Fruit fly (Drosophila melanogaster) whole organism, prepupa: ENCODE data around the gene CG33109.

Experiments used
- Blimp-1 ChIP-seq: fragments of 200-800 bp; sonication (Bioruptor generic); optimal IDR thresholded peaks from 3 replicates; lab custom pipeline; 2017; ENCODE audit warnings: missing biosample characterization, missing genetic modification characterization, mild to moderate bottlenecking, moderate library complexity, missing genetic modification reagents
- CG6854 ChIP-seq: fragments of 200-800 bp; sonication (Bioruptor generic); optimal IDR thresholded peaks from 2 replicates; lab custom pipeline; 2017; ENCODE audit warnings: missing biosample characterization, mild to moderate bottlenecking, missing genetic modification characterization
- CG8119 ChIP-seq: fragments of 200-800 bp; sonication (Bioruptor generic); IDR thresholded peaks from 3 replicates; pipeline ENCODE4 v1.3.6; 2022; ENCODE audit warnings: missing biosample characterization, missing genetic modification characterization
- eg ChIP-seq: fragments of 200-800 bp; sonication (Bioruptor generic); IDR thresholded peaks from 3 replicates; pipeline ENCODE4 v1.3.6; 2022; ENCODE audit warnings: missing biosample characterization, missing genetic modification characterization
- fd59A ChIP-seq: fragments of 200-800 bp; sonication (Bioruptor generic); optimal IDR thresholded peaks from 2 replicates; lab custom pipeline; 2017; ENCODE audit warnings: missing biosample characterization, mild to moderate bottlenecking, missing genetic modification characterization, missing genetic modification reagents
- svp ChIP-seq: fragments of 200-800 bp; sonication (Bioruptor generic); peaks from one replicate; lab custom pipeline; 2016; ENCODE audit warnings: missing biosample characterization, missing genetic modification characterization

- TF ChIP-seq fd59A (GFP tag; lab: Kevin White, UChicago) (no peak), svp (GFP tag; lab: Kevin White, UChicago) (no peak), CG6854 (GFP tag; lab: Kevin White, UChicago) (no peak), CG8119 (GFP tag; lab: Robert Waterston, UW) (no peak), eg (GFP tag; lab: Robert Waterston, UW) (no peak), Blimp-1 (GFP tag; lab: Kevin White, UChicago) (no peak)
Observed at dm6 chr3R:14226662-14227061, 5.3 kb upstream of the CG33109 start, which contains the start of gene CG9631.
